Fruit fly (Drosophila melanogaster) whole organism: ENCODE measurements around the gene lin-52.

Experiments used
- CG8478 ChIP-seq: fragments of >200 bp; optimal IDR thresholded peaks from 2 replicates; lab custom pipeline; 2018; ENCODE audit warnings: inconsistent platforms
- Dll ChIP-seq: fragments of >200 bp; optimal IDR thresholded peaks from 2 replicates; lab custom pipeline; 2017
- EcR ChIP-seq, 2 experiments: fragments of >200 bp; optimal IDR thresholded peaks; 2 replicates each; lab custom pipeline; 2017; ENCODE audit warnings: missing biosample characterization in 2 of 2, missing genetic modification characterization in 2 of 2, missing genetic modification reagents in 2 of 2
- pan ChIP-seq: fragments of >200 bp; optimal IDR thresholded peaks from 2 replicates; lab custom pipeline; 2017
- psq ChIP-seq: fragments of >200 bp; optimal IDR thresholded peaks from 2 replicates; lab custom pipeline; 2017
- usp ChIP-seq: fragments of >200 bp; optimal IDR thresholded peaks from 2 replicates; lab custom pipeline; 2017; ENCODE audit warnings: missing biosample characterization, missing genetic modification characterization, mixed read lengths

lin-52 gene

dm6 chrX:5754837-5755828, at the start of gene lin-52, which contains the start of gene CG15771:
Gene lin-52, minus strand, starts transcription at chrX:5754958.
Gene CG15771, plus strand, starts transcription at chrX:5755574.
- TF ChIP-seq EcR (GFP tag; optimal IDR thresholded peaks at IDR 0.05; lab: Kevin White, UChicago) (no peak), psq (no peak), usp (no peak), pan (lab: Kevin White, UChicago) (no peak), CG8478 (lab: Kevin White, UChicago) (no peak), Dll (lab: Kevin White, UChicago) (peak; percentile 77)

DNA sequence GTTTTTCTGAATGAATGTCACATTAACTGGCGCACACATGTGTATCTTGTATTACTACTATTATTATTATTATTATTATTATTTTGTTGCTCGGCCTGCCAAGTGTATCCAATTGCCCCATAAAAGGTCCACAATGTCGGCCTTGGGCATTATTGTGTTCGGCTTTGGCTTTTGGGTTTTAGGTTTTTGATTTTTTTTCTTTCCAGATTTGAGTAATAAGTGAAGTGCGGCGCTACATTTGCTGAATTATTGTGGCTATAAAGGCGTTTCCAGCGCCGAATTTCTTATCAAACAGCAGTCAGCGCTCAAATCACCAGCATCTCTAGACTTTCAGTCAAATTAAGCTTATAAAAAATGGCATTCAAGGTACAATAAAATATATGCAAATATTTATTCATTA, 49.6 kb upstream of the lin-52 start, which contains the start of gene Cpr5C:
Gene Cpr5C (plus strand): TSS at position 301 of the 400 bp plus-strand sequence.
- no peak for TF ChIP-seq Dll (lab: Kevin White, UChicago)
- TF ChIP-seq CG8478 (lab: Kevin White, UChicago) = no peak
- no peak for TF ChIP-seq psq
- TF ChIP-seq EcR (GFP tag; optimal IDR thresholded peaks at IDR 0.05; lab: Kevin White, UChicago) = no peak
- TF ChIP-seq usp = no peak
- no peak for TF ChIP-seq pan (lab: Kevin White, UChicago)

dm6 chrX:5800634-5801033, 45.9 kb upstream of the lin-52 start:
- TF ChIP-seq CG8478 (lab: Kevin White, UChicago) (no peak), Dll (lab: Kevin White, UChicago) (no peak), pan (lab: Kevin White, UChicago) (no peak), psq (no peak)

DNA sequence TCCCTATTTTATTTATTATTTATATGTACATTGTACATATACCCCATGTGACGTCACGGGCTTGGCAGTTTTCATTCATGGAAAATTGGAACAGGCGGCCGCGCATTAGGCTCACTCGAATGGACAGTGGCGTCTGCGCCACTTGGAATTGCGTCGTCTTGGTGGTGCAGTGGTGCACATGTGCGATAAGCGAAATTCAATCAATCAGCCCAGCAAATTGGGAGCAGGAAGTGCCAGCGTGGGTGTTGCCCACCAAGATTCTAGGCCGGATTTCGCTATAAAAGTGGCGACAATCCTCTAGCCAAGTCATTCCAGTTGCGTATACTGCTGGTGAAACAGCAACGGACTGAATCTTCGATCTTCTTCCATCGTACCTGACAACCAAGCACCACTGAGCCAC, 37.1 kb upstream of the lin-52 start, which contains the start of gene CG12239:
Gene CG12239 (plus strand): TSS at position 301 of the 400 bp plus-strand sequence.
- TF ChIP-seq usp (no peak), CG8478 (lab: Kevin White, UChicago) (no peak), EcR (GFP tag; optimal IDR thresholded peaks at IDR 0.05; lab: Kevin White, UChicago) (no peak), psq (no peak), pan (lab: Kevin White, UChicago) (no peak), Dll (lab: Kevin White, UChicago) (no peak)

DNA sequence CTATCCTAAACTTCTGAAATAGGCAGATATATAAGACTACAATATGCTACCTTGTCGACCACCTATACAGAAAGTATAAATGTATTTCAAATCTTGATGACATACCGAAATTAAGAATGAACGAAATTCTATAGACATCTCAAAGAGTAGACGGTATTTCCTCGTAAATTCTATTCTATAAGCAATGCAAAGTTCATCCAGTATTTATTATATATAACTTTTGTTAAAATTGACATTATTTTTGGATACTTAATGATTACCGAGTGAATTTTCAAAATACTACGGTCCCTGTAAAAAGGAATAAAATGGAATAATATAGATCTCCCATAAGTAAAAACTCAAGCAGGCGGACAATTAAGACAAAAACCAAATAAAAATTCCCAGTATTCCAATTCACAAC, 34.4 kb upstream of the lin-52 start, which contains the start of gene CG15767:
Gene CG15767 (plus strand): TSS at position 301 of the 400 bp plus-strand sequence.
- no peak for TF ChIP-seq EcR (GFP tag; optimal IDR thresholded peaks at IDR 0.05; lab: Kevin White, UChicago)
- TF ChIP-seq psq = no peak
- no peak for TF ChIP-seq Dll (lab: Kevin White, UChicago)

dm6 chrX:5786559-5786958, 31.8 kb upstream of the lin-52 start:
- TF ChIP-seq EcR (GFP tag; optimal IDR thresholded peaks at IDR 0.05; lab: Kevin White, UChicago) = no peak
- TF ChIP-seq Dll (lab: Kevin White, UChicago) = no peak
- TF ChIP-seq pan (lab: Kevin White, UChicago) = no peak
- TF ChIP-seq usp = no peak

dm6 chrX:5783260-5784040, 28.7 kb upstream of the lin-52 start:
- no peak for TF ChIP-seq usp
- no peak for TF ChIP-seq Dll (lab: Kevin White, UChicago)
- no peak for TF ChIP-seq EcR (GFP tag; optimal IDR thresholded peaks at IDR 0.05; lab: Kevin White, UChicago)
- TF ChIP-seq psq = no peak
- no peak for TF ChIP-seq CG8478 (lab: Kevin White, UChicago)
- TF ChIP-seq pan (lab: Kevin White, UChicago) = no peak

DNA sequence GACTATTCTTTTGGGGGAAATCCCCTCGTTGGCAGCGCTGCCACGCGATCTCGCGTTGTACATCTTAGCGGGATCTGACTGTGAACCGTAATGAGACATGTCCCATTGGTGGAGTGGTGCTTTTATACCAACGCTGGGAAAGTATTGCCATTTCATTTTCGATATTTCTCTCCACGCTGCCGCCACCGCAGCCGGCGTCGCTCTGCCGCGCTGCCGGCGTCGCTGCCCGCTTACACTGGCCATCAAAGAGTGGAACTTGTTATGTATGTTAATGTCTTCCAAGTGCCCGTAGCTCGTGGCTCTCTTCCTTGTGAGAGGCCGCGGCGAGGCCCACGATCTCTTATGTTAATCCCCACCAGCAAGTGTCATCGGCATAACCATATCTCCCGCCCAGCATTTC, 26.8 kb upstream of the lin-52 start, which contains the start of gene CG3108:
Gene CG3108 (minus strand): TSS at position 101 of the 400 bp plus-strand sequence.
- no peak for TF ChIP-seq Dll (lab: Kevin White, UChicago)
- no peak for TF ChIP-seq usp
- no peak for TF ChIP-seq psq
- no peak for TF ChIP-seq pan (lab: Kevin White, UChicago)
- TF ChIP-seq CG8478 (lab: Kevin White, UChicago) = no peak
- no peak for TF ChIP-seq EcR (GFP tag; optimal IDR thresholded peaks at IDR 0.05; lab: Kevin White, UChicago)

DNA sequence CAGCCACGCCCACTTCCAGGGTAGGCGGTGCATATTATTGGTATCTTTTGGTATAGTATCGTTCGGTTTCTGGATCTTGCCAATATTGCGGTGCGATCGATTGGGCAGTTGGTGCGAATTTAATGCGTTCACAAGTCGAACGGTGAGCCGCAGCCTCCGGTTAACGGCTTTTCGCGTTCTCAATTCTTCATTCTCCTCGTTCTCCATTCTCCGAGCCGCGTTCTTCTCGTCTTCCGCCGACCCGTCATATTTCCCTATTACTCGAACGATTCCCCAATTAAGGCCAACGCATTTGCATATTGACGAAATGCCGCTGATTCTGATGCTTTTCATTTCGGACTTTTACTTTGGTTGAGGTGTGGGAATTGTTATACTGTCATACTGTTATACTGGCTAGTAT, 21.8 kb upstream of the lin-52 start, which contains the start of gene CG42264:
Gene CG42264 (minus strand): TSS at position 101 of the 400 bp plus-strand sequence.
- TF ChIP-seq psq = no peak
- TF ChIP-seq Dll (lab: Kevin White, UChicago) = no peak
- TF ChIP-seq usp = no peak
- no peak for TF ChIP-seq EcR (GFP tag; optimal IDR thresholded peaks at IDR 0.05; lab: Kevin White, UChicago)

- TF ChIP-seq CG8478 (lab: Kevin White, UChicago) (no peak), Dll (lab: Kevin White, UChicago) (no peak), usp (no peak), psq (no peak), pan (lab: Kevin White, UChicago) (no peak), EcR (GFP tag; optimal IDR thresholded peaks at IDR 0.05; lab: Kevin White, UChicago) (no peak)
Measured at dm6 chrX:5772409-5772808, 17.7 kb upstream of the lin-52 start.

- TF ChIP-seq Dll (lab: Kevin White, UChicago) (peak; percentile 5), EcR (GFP tag; optimal IDR thresholded peaks at IDR 0.05; lab: Kevin White, UChicago) (no peak)
Measured at dm6 chrX:5770730-5771181, 16.0 kb upstream of the lin-52 start, which contains the start of gene CG3097. Gene CG3097, minus strand, starts transcription at chrX:5770780.
